Worm (Caenorhabditis elegans) whole organism, late embryonic: ENCODE data around the gene syp-1.

ENCODE experiments used
- K02D7.2 ChIP-seq: sonication (generic microtip); optimal IDR thresholded peaks from 2 replicates; lab custom pipeline; 2017; ENCODE audit warnings: mild to moderate bottlenecking, missing genetic modification characterization, missing compliant biosample characterization
- K09A11.1 ChIP-seq: sonication (generic microtip); optimal IDR thresholded peaks from 2 replicates; lab custom pipeline; 2017; ENCODE audit warnings: antibody characterized with exemption, mild to moderate bottlenecking, missing genetic modification characterization, missing compliant biosample characterization; ENCODE audit not compliant: insufficient read depth
- T23F11.4 ChIP-seq: fragments of 200-800 bp; sonication (Bioruptor generic); optimal IDR thresholded peaks from 2 replicates; lab custom pipeline; 2018; ENCODE audit warnings: mild to moderate bottlenecking, missing genetic modification characterization, missing compliant biosample characterization
- ahr-1 ChIP-seq: sonication (generic microtip); optimal IDR thresholded peaks from 2 replicates; lab custom pipeline; 2016; ENCODE audit warnings: missing genetic modification characterization, missing compliant biosample characterization
- ceh-14 ChIP-seq: sonication (generic microtip); optimal IDR thresholded peaks from 2 replicates; lab custom pipeline; 2016; ENCODE audit warnings: missing genotype, missing genetic modification characterization, missing compliant biosample characterization
- ceh-22 ChIP-seq: sonication (generic microtip); optimal IDR thresholded peaks from 2 replicates; lab custom pipeline; 2017; ENCODE audit warnings: missing biosample characterization, missing genetic modification characterization
- ceh-31 ChIP-seq: sonication (generic microtip); optimal IDR thresholded peaks from 2 replicates; lab custom pipeline; 2016; ENCODE audit warnings: missing genetic modification characterization, missing compliant biosample characterization
- ceh-45 ChIP-seq: fragments of 200-800 bp; sonication (Bioruptor generic); IDR thresholded peaks from 2 replicates; pipeline ENCODE4 v1.3.6; 2022; ENCODE audit warnings: missing genetic modification reagents, missing genetic modification characterization, missing compliant biosample characterization
- ceh-48 ChIP-seq: sonication (generic microtip); optimal IDR thresholded peaks from 2 replicates; lab custom pipeline; 2016; ENCODE audit warnings: missing genetic modification characterization, inconsistent platforms, missing compliant biosample characterization
- ceh-9 ChIP-seq: sonication (generic microtip); optimal IDR thresholded peaks from 2 replicates; lab custom pipeline; 2016; ENCODE audit warnings: mild to moderate bottlenecking, missing genetic modification characterization, inconsistent platforms, missing compliant biosample characterization
- che-1 ChIP-seq: sonication (generic microtip); optimal IDR thresholded peaks from 2 replicates; lab custom pipeline; 2016; ENCODE audit warnings: mild to moderate bottlenecking, missing genetic modification characterization, missing compliant biosample characterization
- dve-1 ChIP-seq: sonication (generic microtip); optimal IDR thresholded peaks from 2 replicates; lab custom pipeline; 2017; ENCODE audit warnings: antibody characterized with exemption, mild to moderate bottlenecking, missing genetic modification characterization, missing compliant biosample characterization
- elt-2 ChIP-seq: sonication (generic microtip); optimal IDR thresholded peaks from 2 replicates; lab custom pipeline; 2016; ENCODE audit warnings: missing genetic modification reagents, missing genetic modification characterization, missing compliant biosample characterization
- eyg-1 ChIP-seq: sonication (generic microtip); optimal IDR thresholded peaks from 2 replicates; lab custom pipeline; 2016; ENCODE audit warnings: missing genotype, missing genetic modification characterization, missing compliant biosample characterization
- fkh-6 ChIP-seq: sonication (generic microtip); optimal IDR thresholded peaks from 2 replicates; lab custom pipeline; 2016; ENCODE audit warnings: missing genetic modification characterization, missing compliant biosample characterization
- gmeb-2 ChIP-seq: sonication (generic microtip); optimal IDR thresholded peaks from 2 replicates; lab custom pipeline; 2016; ENCODE audit warnings: missing genetic modification characterization, inconsistent platforms, missing compliant biosample characterization
- hlh-15 ChIP-seq: sonication (generic microtip); optimal IDR thresholded peaks from 2 replicates; lab custom pipeline; 2016; ENCODE audit warnings: missing genetic modification characterization, missing compliant biosample characterization
- hlh-30 ChIP-seq: sonication (generic microtip); optimal IDR thresholded peaks from 2 replicates; lab custom pipeline; 2017; ENCODE audit warnings: antibody characterized with exemption, missing genetic modification characterization, missing compliant biosample characterization; ENCODE audit not compliant: insufficient read depth
- hlh-6 ChIP-seq: sonication (generic microtip); optimal IDR thresholded peaks from 2 replicates; lab custom pipeline; 2016; ENCODE audit warnings: missing genotype, missing genetic modification characterization, missing compliant biosample characterization
- lim-6 ChIP-seq: sonication (generic microtip); optimal IDR thresholded peaks from 2 replicates; lab custom pipeline; 2016; ENCODE audit warnings: missing genetic modification characterization, missing compliant biosample characterization
- lin-11 ChIP-seq: fragments of 200-800 bp; sonication (Bioruptor generic); optimal IDR thresholded peaks from 2 replicates; lab custom pipeline; 2018; ENCODE audit warnings: mild to moderate bottlenecking, missing genetic modification characterization, missing compliant biosample characterization
- mec-3 ChIP-seq: sonication (generic microtip); optimal IDR thresholded peaks from 2 replicates; lab custom pipeline; 2016; ENCODE audit warnings: borderline replicate concordance, missing genetic modification characterization, missing compliant biosample characterization
- npax-4 ChIP-seq: sonication (generic microtip); optimal IDR thresholded peaks from 2 replicates; lab custom pipeline; 2016; ENCODE audit warnings: missing genetic modification characterization, missing compliant biosample characterization
- pag-3 ChIP-seq: sonication (generic microtip); optimal IDR thresholded peaks from 2 replicates; lab custom pipeline; 2016; ENCODE audit warnings: missing compliant biosample characterization, missing genetic modification characterization, borderline replicate concordance
- pat-9 ChIP-seq: fragments of 200-800 bp; sonication (Bioruptor generic); optimal IDR thresholded peaks from 2 replicates; lab custom pipeline; 2018; ENCODE audit warnings: mild to moderate bottlenecking, missing genetic modification characterization, moderate library complexity, missing compliant biosample characterization
- pha-2 ChIP-seq: sonication (generic microtip); optimal IDR thresholded peaks from 2 replicates; lab custom pipeline; 2017; ENCODE audit warnings: mild to moderate bottlenecking, missing genetic modification characterization, missing compliant biosample characterization
- sox-4 ChIP-seq: sonication (generic microtip); optimal IDR thresholded peaks from 2 replicates; lab custom pipeline; 2017; ENCODE audit warnings: mild to moderate bottlenecking, missing genetic modification characterization, inconsistent platforms, missing compliant biosample characterization
- tbx-7 ChIP-seq: sonication (generic microtip); optimal IDR thresholded peaks from 2 replicates; lab custom pipeline; 2016; ENCODE audit warnings: missing genotype, missing genetic modification characterization, missing compliant biosample characterization
- ttx-3 ChIP-seq: sonication (generic microtip); optimal IDR thresholded peaks from 2 replicates; lab custom pipeline; 2016; ENCODE audit warnings: missing genetic modification reagents, missing genetic modification characterization, missing compliant biosample characterization
- unc-42 ChIP-seq: sonication (generic microtip); optimal IDR thresholded peaks from 2 replicates; lab custom pipeline; 2016; ENCODE audit warnings: missing genotype, missing genetic modification characterization, missing compliant biosample characterization
- unc-55 ChIP-seq: sonication (generic microtip); optimal IDR thresholded peaks from 2 replicates; lab custom pipeline; 2017; ENCODE audit warnings: missing biosample characterization, missing genetic modification reagents, missing genetic modification characterization
- unc-86 ChIP-seq: sonication (generic microtip); optimal IDR thresholded peaks from 2 replicates; lab custom pipeline; 2016; ENCODE audit warnings: missing genetic modification characterization, missing compliant biosample characterization
- zip-5 ChIP-seq: sonication (generic microtip); optimal IDR thresholded peaks from 2 replicates; lab custom pipeline; 2016; ENCODE audit warnings: missing genetic modification characterization, missing compliant biosample characterization

syp-1 gene

DNA sequence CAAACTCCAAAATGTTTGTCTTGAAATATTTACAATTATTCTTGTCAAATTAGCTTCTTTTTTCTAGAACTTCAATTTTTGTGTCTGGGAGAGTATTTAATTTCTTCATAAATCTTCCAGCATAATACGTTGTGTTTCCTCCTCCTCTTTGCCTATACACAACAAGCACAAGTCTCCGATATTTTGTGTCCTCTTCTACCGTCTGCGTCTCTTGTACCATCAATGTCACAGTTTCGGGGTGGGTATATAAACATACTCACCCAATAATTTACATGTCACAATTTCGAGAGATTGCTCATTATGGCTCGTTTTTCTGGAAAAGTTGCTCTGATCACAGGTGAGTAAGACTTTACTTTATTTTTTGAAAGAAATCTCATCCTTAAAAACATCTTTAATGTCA lies 33.5 kb downstream of the syp-1 start, which contains the start of gene F26D2.15:
Gene F26D2.15, plus strand, starts transcription at position 301 of the 400 bp plus-strand sequence.
- TF ChIP-seq hlh-6 = no peak
- no peak for TF ChIP-seq unc-42 (tag; lab: Kevin White, UChicago)
- no peak for TF ChIP-seq ceh-9 (tag; lab: Kevin White, UChicago)
- TF ChIP-seq hlh-15 (tag; lab: Kevin White, UChicago) = no peak

DNA sequence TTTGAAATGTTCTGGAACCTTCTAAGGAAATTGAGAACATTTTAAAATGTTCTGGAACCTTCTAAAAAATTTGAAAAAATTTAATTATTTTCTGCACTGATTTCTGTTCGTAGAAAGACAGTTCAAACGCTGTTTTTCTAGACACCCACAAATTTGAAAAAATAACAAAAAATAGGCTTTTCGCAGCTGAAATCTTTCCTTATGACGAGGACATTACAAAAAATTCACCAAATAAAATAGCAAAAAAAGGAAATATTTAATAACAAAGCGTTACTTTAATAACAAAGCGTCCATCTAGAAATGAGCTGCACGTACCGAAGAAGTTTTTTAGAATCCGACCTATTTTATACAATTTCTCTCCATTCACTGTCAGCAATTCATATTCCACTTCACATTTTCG lies 39.6 kb downstream of the syp-1 start, which contains the start of gene srh-141:
Gene srh-141, plus strand, starts transcription at position 301 of the 400 bp plus-strand sequence.
- TF ChIP-seq K09A11.1 (tag; lab: Kevin White, UChicago) = no peak
- no peak for TF ChIP-seq K02D7.2
- TF ChIP-seq gmeb-2 (tag; lab: Kevin White, UChicago) = no peak
- no peak for TF ChIP-seq che-1 (tag; lab: Kevin White, UChicago)
- no peak for TF ChIP-seq eyg-1 (tag; lab: Kevin White, UChicago)
- no peak for TF ChIP-seq ceh-22 (tag; lab: Kevin White, UChicago)

ce11 chrV:16445676-16446075 lies 41.6 kb downstream of the syp-1 start, which contains the start of gene T08G3.6:
Gene T08G3.6 (plus strand): TSS chrV:16445976.
- TF ChIP-seq ceh-22 (tag; lab: Kevin White, UChicago) = no peak
- no peak for TF ChIP-seq pha-2 (tag; lab: Kevin White, UChicago)
- no peak for TF ChIP-seq sox-4 (tag; lab: Kevin White, UChicago)
- TF ChIP-seq lin-11 (tag; lab: Kevin White, UChicago) = no peak

- no peak for TF ChIP-seq hlh-6
- peak; percentile 70 for TF ChIP-seq dve-1 (tag; lab: Kevin White, UChicago)
- TF ChIP-seq hlh-30 (tag; lab: Kevin White, UChicago) = no peak
- no peak for TF ChIP-seq elt-2 (tag; lab: Kevin White, UChicago)
- TF ChIP-seq ceh-31 (tag; lab: Kevin White, UChicago) = no peak
- TF ChIP-seq zip-5 = no peak
Observed at ce11 chrV:16446191-16446590, 42.1 kb downstream of the syp-1 start.

- no peak for TF ChIP-seq unc-55 (GFP tag; lab: Kevin White, UChicago)
- TF ChIP-seq fkh-6 = no peak
- no peak for TF ChIP-seq ahr-1 (tag; lab: Kevin White, UChicago)
- TF ChIP-seq tbx-7 (tag; lab: Kevin White, UChicago) = no peak
- no peak for TF ChIP-seq ceh-31 (tag; lab: Kevin White, UChicago)
- TF ChIP-seq ttx-3 = no peak
- no peak for TF ChIP-seq lim-6 (tag; lab: Kevin White, UChicago)
- TF ChIP-seq ceh-45 (GFP tag; lab: Robert Waterston, UW) = no peak
- TF ChIP-seq pat-9 (tag; lab: Kevin White, UChicago) = no peak
- no peak for TF ChIP-seq T23F11.4 (GFP tag; lab: Kevin White, UChicago)
- TF ChIP-seq ceh-9 (tag; lab: Kevin White, UChicago) = no peak
- TF ChIP-seq ceh-48 (tag; lab: Kevin White, UChicago) = no peak
- TF ChIP-seq npax-4 (tag; lab: Kevin White, UChicago) = no peak
- TF ChIP-seq ceh-14 = no peak
- no peak for TF ChIP-seq pag-3 (tag; lab: Kevin White, UChicago)
- no peak for TF ChIP-seq mec-3 (tag; lab: Kevin White, UChicago)
- TF ChIP-seq ceh-22 (tag; lab: Kevin White, UChicago) = no peak
- no peak for TF ChIP-seq unc-86 (tag; lab: Kevin White, UChicago)
Observed at ce11 chrV:16447735-16448134, 43.7 kb downstream of the syp-1 start, which contains the start of gene T08G3.13. Gene T08G3.13 (plus strand): TSS chrV:16448035.
